Worm (Caenorhabditis elegans) whole organism, early embryonic: ENCODE results near the gene H39E23.3.

ENCODE experiments used
- B0310.2 ChIP-seq: sonication (generic microtip); optimal IDR thresholded peaks from 2 replicates; lab custom pipeline; 2016; ENCODE audit warnings: mild to moderate bottlenecking, missing genetic modification characterization, missing compliant biosample characterization
- F13C5.2 ChIP-seq: sonication (generic microtip); optimal IDR thresholded peaks from 2 replicates; lab custom pipeline; 2017; ENCODE audit warnings: mild to moderate bottlenecking, missing genetic modification characterization, inconsistent platforms, missing compliant biosample characterization
- ama-1 ChIP-seq: fragments of 150-350 bp; optimal IDR thresholded peaks from 2 replicates; lab custom pipeline; 2014
- ceh-36 ChIP-seq: sonication (generic microtip); optimal IDR thresholded peaks from 2 replicates; lab custom pipeline; 2016; ENCODE audit warnings: missing genetic modification characterization, inconsistent platforms, missing compliant biosample characterization
- hnd-1 ChIP-seq: sonication (generic microtip); optimal IDR thresholded peaks from 2 replicates; lab custom pipeline; 2016; ENCODE audit warnings: missing genetic modification characterization, missing compliant biosample characterization
- scrt-1 ChIP-seq: fragments of 200-800 bp; sonication (Bioruptor generic); IDR thresholded peaks from 2 replicates; pipeline ENCODE4 v1.3.6; 2022; ENCODE audit warnings: missing genetic modification characterization, missing compliant biosample characterization
- sea-1 ChIP-seq: fragments of 200-800 bp; sonication (Bioruptor generic); conservative IDR thresholded peaks from 2 replicates; pipeline ENCODE4 v1.3.6; 2022; ENCODE audit warnings: missing genetic modification characterization, missing compliant biosample characterization
- tra-4 ChIP-seq: sonication (generic microtip); optimal IDR thresholded peaks from 2 replicates; lab custom pipeline; 2017; ENCODE audit warnings: missing genetic modification characterization, missing compliant biosample characterization

DNA sequence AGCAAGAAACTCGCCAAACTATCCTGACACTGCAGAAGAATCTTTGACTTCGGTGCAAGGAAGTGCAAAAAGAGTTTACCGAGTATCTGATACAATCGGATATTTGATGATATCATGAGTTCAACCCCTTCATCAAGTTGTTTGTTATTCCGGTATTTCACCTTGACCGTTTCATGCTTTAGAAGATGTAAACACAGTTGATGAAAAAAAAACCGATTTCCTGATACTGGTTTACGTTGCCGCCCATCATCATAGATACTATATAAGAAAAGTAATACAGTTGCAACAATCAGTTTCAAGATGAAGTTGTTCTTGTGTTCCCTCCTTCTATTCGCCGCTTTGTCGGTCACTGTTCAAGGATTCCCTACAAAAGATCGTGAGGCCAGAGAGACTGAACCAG, at the start of gene H39E23.3:
- no peak for TF ChIP-seq ama-1 (lab: Kevin White, UChicago)
- TF ChIP-seq hnd-1 (tag; lab: Kevin White, UChicago) = no peak
- no peak for TF ChIP-seq B0310.2 (tag; lab: Kevin White, UChicago)
- no peak for TF ChIP-seq tra-4 (tag; lab: Kevin White, UChicago)
- no peak for TF ChIP-seq F13C5.2
- no peak for TF ChIP-seq scrt-1
- no peak for TF ChIP-seq sea-1 (GFP tag; lab: Robert Waterston, UW)
- no peak for TF ChIP-seq ceh-36 (tag; lab: Kevin White, UChicago)
